Fruit fly (Drosophila melanogaster) Kc167 (cell line): ENCODE results near the gene slou.

ENCODE experiments used
- Myc ChIP-seq: fragments of >200 bp; optimal IDR thresholded peaks from 2 replicates; lab custom pipeline; 2017; ENCODE audit warnings: missing external identifiers
- Sin3A ChIP-seq: fragments of >200 bp; optimal IDR thresholded peaks from 2 replicates; lab custom pipeline; 2018; ENCODE audit warnings: missing external identifiers
- h ChIP-seq: fragments of >200 bp; optimal IDR thresholded peaks from 3 replicates; lab custom pipeline; 2018; ENCODE audit warnings: missing external identifiers
- insv ChIP-seq: fragments of >200 bp; optimal IDR thresholded peaks from 3 replicates; lab custom pipeline; 2018; ENCODE audit warnings: missing external identifiers
- psq ChIP-seq: fragments of >200 bp; optimal IDR thresholded peaks from 2 replicates; lab custom pipeline; 2017; ENCODE audit warnings: missing external identifiers
- ttk ChIP-seq: sonication (Bioruptor generic); optimal IDR thresholded peaks from 2 replicates; lab custom pipeline; 2017; ENCODE audit warnings: missing external identifiers

The slou gene

DNA sequence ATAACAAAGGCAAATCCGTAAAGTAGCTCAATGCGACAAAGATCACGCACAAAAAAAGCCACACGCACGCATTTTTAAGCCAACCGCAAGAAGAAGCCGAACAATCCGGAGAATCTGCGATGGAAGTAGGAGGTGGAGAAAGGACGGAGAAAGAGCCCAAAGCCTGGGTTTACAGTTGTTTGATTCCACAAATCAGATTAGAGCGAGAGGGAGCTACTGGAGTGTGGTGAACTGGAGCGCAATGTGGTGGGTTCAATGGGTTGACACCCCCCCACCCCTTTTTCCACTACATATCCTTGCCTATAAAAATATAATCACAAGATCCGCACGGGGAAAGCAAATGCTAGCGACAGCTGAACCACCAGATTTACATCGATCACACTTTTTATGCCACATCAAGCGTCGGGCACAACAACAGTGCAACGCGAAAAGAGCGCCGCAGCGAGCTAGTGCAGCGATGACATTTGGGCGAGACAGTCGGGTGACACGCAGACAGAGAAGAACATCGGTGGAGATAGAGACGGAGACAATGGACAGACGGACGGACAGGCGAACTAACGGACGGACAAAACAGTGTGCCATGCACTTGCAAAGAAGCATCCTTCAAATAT lies 36.9 kb upstream of the slou start:
- TF ChIP-seq Sin3A (lab: Kevin White, UChicago) = no peak
- no peak for TF ChIP-seq insv (lab: Kevin White, UChicago)
- TF ChIP-seq ttk (lab: Kevin White, UChicago) = no peak
- TF ChIP-seq psq (lab: Kevin White, UChicago) = no peak
- TF ChIP-seq h (lab: Kevin White, UChicago) = no peak
- TF ChIP-seq Myc (lab: Kevin White, UChicago) = no peak

DNA sequence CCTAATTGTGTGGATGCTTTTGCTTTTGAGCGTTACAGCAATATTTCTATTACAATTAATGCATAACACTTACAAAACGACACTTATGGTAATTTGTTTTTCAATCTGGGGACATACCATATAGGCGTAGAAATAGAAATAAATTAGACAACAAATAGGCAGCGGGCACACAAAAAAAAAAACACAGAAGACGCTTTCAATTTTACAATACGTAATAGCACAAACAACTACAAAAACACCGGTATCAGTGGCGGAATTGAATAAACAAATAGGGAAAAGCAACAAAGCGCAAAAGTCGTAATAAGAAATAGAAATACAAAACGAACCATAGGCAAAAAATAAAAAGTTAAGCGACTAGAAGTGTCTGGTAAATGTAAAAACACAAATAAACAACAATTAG lies 36.1 kb upstream of the slou start:
- no peak for TF ChIP-seq h (lab: Kevin White, UChicago)
- no peak for TF ChIP-seq Sin3A (lab: Kevin White, UChicago)
- TF ChIP-seq psq (lab: Kevin White, UChicago) = no peak
- no peak for TF ChIP-seq Myc (lab: Kevin White, UChicago)
- TF ChIP-seq ttk (lab: Kevin White, UChicago) = no peak
- no peak for TF ChIP-seq insv (lab: Kevin White, UChicago)

DNA sequence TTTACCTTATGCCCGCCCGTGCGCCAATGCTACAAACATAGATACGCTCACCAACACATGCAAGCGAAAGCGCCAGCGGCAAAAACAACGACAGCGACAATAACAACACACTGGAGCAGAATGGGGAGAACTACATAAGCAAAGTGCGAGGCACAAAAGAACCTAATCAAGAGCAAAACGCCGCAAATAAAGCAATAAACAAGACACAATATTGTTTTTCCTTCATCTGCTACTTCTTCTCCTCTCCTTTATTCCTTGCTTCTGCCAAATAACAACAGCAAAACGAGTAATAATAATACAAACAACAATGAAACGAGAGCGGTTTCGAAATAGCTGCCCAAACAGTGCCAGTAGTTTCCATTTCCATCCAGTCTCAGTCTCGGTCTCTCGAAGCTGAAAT lies 35.0 kb upstream of the slou start:
- peak; percentile 56 for TF ChIP-seq psq (lab: Kevin White, UChicago)
- TF ChIP-seq Myc (lab: Kevin White, UChicago) = no peak

DNA sequence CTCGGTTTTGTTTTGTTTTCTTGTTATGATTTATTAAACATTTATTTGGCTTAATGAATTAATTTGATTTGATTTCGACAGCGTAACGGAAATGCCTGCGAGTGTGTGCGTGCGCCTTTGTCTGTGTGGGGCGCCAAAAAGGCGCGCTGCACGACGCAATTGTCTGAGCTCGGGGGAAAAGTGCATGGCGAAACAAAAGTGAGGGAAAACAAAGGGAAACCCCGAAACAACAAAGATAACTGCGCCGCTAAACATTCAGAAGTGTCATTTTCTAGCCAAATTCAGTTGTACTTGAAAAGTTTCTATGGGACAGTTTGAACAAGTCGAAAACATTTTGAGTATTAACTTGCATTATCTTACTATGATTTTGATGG lies 34.4 kb upstream of the slou start:
- TF ChIP-seq ttk (lab: Kevin White, UChicago) (no peak), insv (lab: Kevin White, UChicago) (no peak), Myc (lab: Kevin White, UChicago) (no peak), Sin3A (lab: Kevin White, UChicago) (no peak), psq (lab: Kevin White, UChicago) (no peak), h (lab: Kevin White, UChicago) (no peak)

DNA sequence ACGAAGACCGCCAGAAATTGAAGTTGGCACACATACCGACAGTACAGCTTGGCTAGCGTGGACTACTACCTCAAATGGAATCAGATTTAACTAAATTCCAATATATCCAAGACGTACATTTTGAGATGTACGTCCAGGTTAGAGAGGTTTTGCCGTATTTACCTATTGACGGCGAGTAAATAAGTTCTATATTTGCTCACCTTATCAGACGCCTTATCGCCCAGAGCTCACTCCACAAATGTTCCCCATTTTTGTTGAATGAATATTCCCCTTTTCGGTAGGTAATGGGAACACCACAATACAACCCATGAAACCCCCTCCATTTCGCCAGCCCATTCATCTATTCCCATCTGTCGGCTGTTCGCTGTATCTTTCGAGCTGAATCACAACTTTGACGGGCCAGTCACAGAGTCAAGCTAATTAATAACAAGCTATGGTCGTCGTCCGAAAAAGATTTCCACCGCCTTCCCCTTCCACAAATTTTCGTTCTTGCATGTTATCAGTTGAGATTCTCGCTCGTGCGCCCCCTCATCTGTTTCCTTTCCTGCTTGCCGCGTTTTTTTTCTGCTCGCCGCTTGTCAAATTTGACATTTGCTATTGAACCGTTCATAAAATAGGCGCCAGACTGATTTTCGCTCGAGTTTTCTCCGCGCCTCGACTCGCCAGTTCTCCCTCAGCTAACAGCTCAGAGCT lies 33.8 kb upstream of the slou start:
- TF ChIP-seq h (lab: Kevin White, UChicago) (no peak), Myc (lab: Kevin White, UChicago) (no peak), ttk (lab: Kevin White, UChicago) (no peak), Sin3A (lab: Kevin White, UChicago) (no peak), psq (lab: Kevin White, UChicago) (no peak), insv (lab: Kevin White, UChicago) (no peak)

DNA sequence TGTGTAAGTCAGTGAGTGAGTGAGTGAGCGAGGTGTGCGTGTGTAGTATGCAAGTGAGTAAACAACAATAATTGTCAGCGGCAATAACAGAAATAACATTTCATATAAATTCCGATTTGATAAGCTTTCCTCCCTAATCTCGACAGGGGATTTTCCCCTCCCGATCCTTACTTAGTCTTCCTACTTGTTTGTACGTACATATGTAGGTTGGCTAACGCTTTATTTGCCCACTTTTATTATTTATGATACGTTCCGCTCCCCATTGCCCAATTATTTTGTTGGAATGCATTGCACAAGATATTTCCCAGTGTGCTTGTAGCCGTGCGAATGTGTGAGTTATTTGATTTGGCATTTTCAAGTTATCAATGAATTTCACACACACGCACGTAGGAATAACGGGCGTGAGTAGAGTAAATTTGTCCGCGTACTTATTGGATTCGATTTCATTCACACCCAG lies 33.2 kb upstream of the slou start:
- no peak for TF ChIP-seq Sin3A (lab: Kevin White, UChicago)
- TF ChIP-seq Myc (lab: Kevin White, UChicago) = no peak
- TF ChIP-seq h (lab: Kevin White, UChicago) = no peak
- TF ChIP-seq psq (lab: Kevin White, UChicago) = no peak
- no peak for TF ChIP-seq ttk (lab: Kevin White, UChicago)
- TF ChIP-seq insv (lab: Kevin White, UChicago) = no peak

DNA sequence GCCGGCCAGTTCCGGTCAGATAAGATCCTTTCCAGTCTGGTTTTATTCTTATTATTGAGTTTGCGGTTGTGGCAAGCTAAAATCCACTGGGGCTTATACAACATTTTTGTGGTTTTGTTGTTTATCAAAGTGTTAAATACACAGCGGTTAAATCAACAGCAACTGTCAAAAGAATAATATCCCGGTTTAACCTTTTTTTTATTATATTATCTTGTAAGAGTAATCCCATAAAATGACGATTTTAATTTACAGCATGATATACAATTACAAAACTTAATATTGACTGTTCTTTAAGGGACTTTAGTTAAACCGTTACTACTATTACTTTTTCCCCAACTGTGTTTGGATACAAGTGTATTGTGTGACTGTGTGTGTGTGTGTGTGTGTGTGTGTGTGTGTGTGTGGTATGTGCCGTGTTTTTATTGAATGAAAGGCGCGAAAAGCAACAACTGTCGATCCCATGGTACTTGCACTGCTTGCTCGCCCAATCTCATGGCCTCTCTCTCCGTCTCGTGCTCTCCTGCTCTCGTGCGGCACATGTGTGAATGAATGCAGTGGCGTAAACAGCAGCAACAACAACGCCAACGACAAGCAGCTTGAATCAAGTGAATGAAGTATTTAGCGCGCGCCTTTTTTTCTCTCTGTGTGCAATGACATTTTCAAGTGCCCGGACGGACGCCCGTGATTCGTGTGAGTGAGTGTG lies 32.7 kb upstream of the slou start:
- no peak for TF ChIP-seq ttk (lab: Kevin White, UChicago)
- TF ChIP-seq Myc (lab: Kevin White, UChicago) = no peak
- no peak for TF ChIP-seq h (lab: Kevin White, UChicago)
- no peak for TF ChIP-seq Sin3A (lab: Kevin White, UChicago)
- no peak for TF ChIP-seq insv (lab: Kevin White, UChicago)
- no peak for TF ChIP-seq psq (lab: Kevin White, UChicago)

DNA sequence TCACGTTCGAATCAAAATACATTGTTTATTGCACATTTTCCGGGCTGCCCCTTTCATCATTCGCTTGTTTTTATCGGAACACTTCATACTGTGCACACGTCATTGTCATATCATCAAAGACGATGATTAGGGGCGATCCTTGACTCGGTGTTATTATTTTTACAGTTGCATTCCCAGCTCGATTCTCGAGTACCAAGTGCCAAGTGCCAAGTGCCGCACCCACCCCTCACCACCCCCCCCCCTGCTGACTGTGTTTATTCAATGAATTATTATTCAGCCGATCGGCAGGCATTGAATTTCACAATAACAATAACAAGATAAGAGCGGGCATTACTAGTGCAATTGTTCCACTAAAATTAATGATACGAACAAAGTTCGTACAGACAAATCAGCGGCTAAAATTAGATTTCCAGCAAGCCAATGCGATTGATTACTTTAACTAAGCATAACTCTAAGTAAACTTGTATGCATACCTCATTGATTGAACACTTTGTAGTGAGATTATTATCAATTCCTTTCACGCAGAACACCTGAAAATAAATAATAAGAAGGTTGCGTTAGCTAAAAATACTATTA lies 30.6 kb upstream of the slou start:
- TF ChIP-seq ttk (lab: Kevin White, UChicago) (no peak), Sin3A (lab: Kevin White, UChicago) (no peak), psq (lab: Kevin White, UChicago) (no peak), insv (lab: Kevin White, UChicago) (no peak), h (lab: Kevin White, UChicago) (no peak), Myc (lab: Kevin White, UChicago) (no peak)

DNA sequence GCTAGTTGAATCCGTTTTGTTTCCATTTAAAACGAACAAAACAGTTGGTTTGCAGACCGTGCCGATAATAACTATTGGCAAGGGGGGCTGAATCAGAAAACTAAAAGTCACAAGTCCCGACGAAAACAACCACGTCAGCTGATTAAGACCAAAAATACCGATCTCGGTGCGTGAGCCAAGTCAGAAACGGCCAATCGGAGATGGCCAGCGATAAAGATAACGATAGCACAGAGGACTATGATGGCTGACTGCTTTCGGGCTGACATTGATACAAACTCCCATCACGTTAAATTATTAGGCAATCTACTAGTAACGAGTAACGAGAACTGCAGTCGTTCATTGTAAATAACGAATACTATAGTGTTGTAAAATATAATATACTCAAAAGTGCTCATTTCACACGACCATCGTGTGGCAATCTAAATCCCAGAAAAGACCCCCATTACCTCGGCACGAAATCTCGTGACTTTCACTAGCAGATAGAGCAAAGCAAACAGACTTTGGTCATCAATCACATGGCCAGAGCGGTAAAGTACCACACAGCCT lies 30.0 kb upstream of the slou start:
- TF ChIP-seq psq (lab: Kevin White, UChicago) (no peak), Sin3A (lab: Kevin White, UChicago) (no peak), ttk (lab: Kevin White, UChicago) (no peak), Myc (lab: Kevin White, UChicago) (no peak), h (lab: Kevin White, UChicago) (no peak), insv (lab: Kevin White, UChicago) (no peak)

DNA sequence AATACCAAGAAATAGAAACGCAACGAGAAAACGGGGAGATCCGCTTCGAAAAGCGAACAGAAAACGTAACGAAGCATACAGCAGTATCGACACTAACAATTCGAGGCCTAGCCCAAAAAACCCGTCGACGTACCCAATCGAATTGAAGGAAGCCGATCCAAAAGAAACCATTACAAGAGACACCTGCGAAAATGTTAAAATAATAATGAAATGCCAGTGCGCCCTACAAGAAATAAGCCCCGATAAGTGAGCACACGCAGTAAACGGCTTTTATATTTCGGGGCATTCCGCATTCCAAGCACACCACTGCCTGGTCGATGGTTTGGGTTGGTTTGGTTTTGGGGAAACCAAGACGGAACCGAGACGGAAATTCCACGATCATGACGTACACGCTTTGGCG lies 29.4 kb upstream of the slou start:
- TF ChIP-seq psq (lab: Kevin White, UChicago) = no peak
- no peak for TF ChIP-seq ttk (lab: Kevin White, UChicago)
